Fruit fly (Drosophila melanogaster): Measurements from ENCODE around the gene ImpL2.

- TF ChIP-seq Aef1 (GFP tag; IDR thresholded peaks at IDR 0.05) (no peak), CG31224 (GFP tag; IDR thresholded peaks at IDR 0.05) (no peak), phol (tag; optimal IDR thresholded peaks at IDR 0.05) (no peak)
Observed at dm6 chr3L:4184563-4184962, 51.4 kb downstream of the ImpL2 start, which contains the start of gene Teh3.

Data from whole organism, embryonic.